Fruit fly (Drosophila melanogaster): Measurements from ENCODE around the gene AttD.

The AttD gene

dm6 chr3R:17630417-17630816 is 5.3 kb downstream of the AttD start, which contains the start of gene CG43175:
Gene CG43175, plus strand, starts transcription at chr3R:17630717.
- no peak for TF ChIP-seq CG8478 (optimal IDR thresholded peaks at IDR 0.05)
- TF ChIP-seq CTCF (optimal IDR thresholded peaks at IDR 0.05): no peak

DNA sequence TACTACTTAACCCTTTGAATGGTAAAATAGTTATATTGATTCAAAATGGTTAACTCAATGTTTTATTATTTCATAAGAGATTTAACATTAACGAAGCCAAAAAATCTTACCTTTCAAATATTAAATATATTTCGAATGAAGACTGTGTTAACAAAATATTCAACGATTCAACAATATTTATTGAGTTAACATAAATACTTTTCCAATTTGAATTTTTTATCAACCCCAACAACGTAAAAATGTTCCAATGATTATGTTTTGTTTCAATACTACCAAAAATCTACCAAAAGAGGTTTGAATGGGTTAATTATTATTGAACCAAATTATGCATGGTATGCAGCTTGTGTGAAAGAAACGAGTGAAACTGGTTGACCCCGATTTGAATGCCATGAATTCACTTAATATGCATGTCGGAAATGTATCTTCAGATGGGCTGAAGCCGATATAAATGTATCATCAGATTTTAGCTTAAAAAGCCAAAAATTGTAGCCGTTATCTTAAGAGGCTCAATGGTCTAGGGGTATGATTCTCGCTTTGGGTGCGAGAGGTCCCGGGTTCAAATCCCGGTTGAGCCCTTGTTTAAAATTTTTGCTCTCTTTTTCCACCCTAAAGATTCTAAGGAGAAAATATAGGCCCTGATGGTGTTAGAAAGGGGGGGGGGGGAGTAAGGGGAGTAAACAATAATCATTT is 6.3 kb downstream of the AttD start:
- TF ChIP-seq CTCF (optimal IDR thresholded peaks at IDR 0.05) (no peak), CG8478 (optimal IDR thresholded peaks at IDR 0.05) (no peak)

DNA sequence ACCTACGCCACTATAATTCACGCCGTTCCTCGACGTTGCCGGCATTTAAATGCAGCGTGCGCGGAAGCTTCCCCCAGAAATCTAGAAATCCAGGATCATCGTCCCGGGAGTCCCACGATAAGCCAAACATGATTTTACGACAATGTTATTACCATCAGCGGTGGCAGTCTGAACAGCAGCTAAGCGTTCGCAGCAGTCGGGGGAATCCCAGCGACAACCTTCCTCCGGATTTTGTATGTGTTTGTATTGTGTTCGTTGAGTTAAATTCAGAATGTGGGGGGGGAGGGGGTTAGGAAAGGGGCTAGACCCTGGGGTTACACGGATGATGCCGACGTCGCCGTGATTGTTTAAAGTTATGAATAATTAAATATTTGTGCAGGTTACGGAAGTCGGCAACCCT is 19.0 kb downstream of the AttD start:
- TF ChIP-seq CG8478 (optimal IDR thresholded peaks at IDR 0.05) (no peak), CTCF (optimal IDR thresholded peaks at IDR 0.05) (no peak)

dm6 chr3R:17645239-17645638 is 20.2 kb downstream of the AttD start:
- no peak for TF ChIP-seq CG8478 (optimal IDR thresholded peaks at IDR 0.05)
- TF ChIP-seq CTCF (optimal IDR thresholded peaks at IDR 0.05): no peak

DNA sequence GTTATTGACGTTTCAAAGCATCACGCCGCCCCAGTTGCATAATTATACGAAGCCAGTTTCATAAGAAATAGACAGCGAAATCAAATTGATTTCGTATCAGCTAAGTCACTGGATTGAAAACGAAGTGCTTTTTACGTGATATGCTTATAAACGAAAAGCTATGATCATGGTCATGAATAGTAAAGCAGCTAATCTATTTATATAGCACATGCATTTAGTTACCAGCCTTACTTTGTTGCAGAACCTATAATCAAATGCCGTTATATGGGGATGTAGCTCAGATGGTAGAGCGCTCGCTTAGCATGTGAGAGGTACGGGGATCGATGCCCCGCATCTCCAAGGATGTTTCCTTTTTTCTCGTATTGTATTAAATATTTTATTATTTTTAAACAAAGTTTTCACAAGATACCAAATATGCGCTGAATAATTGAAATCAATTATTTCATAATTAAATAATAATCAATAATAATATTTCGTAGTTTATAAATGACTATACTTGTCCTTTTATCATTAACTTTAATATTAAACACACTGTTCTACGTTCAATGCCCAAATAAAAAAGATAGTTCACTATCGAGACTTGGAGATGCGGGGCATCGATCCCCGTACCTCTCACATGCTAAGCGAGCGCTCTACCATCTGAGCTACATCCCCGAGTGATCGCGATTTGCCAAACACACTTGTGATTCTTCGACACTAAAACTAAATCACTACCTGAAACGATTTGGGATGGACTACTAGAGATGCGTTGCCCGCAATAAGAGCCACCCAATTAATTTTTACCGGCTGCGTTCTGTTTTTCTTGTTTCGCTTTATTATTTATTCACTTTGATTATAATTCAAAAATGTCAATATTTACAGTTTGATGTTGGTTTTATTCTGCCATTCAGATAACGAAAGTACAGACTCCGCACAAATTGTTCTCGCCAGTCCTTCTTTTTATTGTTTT is 21.3 kb downstream of the AttD start:
- no peak for TF ChIP-seq CTCF (optimal IDR thresholded peaks at IDR 0.05)
- no peak for TF ChIP-seq CG8478 (optimal IDR thresholded peaks at IDR 0.05)

DNA sequence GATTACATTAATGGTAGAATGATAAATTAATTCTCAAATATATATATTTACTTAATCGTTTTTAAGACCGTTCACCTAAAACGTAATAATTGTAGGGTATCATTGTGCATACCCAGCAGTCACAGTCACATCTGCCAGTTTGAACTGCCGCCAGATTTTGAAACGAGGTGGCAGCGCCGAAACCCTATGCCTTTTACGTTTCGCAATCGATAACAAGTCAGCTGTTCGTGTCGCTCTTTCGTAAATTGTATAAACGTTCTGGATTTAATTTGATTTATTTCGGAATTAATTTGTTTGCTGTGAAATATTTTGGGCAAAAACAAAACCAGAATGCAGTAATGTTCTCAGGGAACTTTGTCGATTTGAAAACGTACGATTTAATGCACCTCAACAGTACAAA is 22.4 kb downstream of the AttD start, which contains the start of gene CG14322:
Gene CG14322 (plus strand): TSS at position 236 of the 400 bp plus-strand sequence.
- TF ChIP-seq CG8478 (optimal IDR thresholded peaks at IDR 0.05) (no peak), CTCF (optimal IDR thresholded peaks at IDR 0.05) (no peak)

DNA sequence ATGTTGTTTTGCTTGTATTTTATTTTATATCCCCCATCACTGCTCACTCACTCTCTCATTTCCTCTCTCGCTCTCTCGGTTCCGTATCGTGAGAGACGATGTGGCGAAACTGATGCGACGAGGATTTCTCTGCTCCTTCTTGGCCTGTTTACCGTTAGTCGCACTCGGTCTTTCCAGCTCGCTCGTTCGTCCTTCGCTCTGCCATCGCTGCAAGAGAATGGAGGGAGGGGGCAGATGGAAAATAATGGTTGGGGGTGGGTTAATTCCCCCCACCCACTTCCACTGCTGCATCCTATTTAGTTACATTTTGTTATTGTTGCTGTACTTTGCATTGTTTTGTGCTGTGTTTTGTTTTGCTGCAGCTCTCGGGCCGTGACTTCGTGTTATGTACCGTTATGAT is 28.8 kb downstream of the AttD start:
- no peak for TF ChIP-seq CG8478 (optimal IDR thresholded peaks at IDR 0.05)
- no peak for TF ChIP-seq CTCF (optimal IDR thresholded peaks at IDR 0.05)

- TF ChIP-seq CG8478 (optimal IDR thresholded peaks at IDR 0.05): no peak
- no peak for TF ChIP-seq CTCF (optimal IDR thresholded peaks at IDR 0.05)
These were observed 30.0 kb downstream of the AttD start for dm6 chr3R:17655040-17655439.

- no peak for TF ChIP-seq CG8478 (optimal IDR thresholded peaks at IDR 0.05)
- TF ChIP-seq CTCF (optimal IDR thresholded peaks at IDR 0.05): no peak
These were observed 31.9 kb downstream of the AttD start for dm6 chr3R:17656923-17657322.

- TF ChIP-seq CTCF (optimal IDR thresholded peaks at IDR 0.05) (no peak), CG8478 (optimal IDR thresholded peaks at IDR 0.05) (no peak)
These were observed 41.2 kb downstream of the AttD start for dm6 chr3R:17666061-17666796.

DNA sequence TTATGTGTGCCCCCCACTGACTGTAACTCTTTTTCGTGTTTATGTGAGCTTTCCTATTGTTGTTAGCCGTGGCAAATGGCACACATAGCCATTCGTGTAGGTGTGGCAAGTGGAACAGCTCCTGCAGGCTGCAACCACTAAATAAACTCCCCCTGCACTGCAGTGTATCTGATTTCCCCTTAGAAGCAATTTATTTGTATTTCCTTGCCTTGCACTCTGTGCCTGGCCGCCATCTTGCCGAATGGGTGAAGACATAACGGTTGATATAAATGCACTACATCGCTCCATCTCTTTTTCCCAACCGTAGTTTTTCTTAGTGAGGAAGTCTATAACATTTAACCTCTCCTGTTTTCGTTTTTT is 41.7 kb downstream of the AttD start:
- TF ChIP-seq CTCF (optimal IDR thresholded peaks at IDR 0.05) (no peak), CG8478 (optimal IDR thresholded peaks at IDR 0.05) (no peak)

dm6 chr3R:17667279-17667678 is 42.2 kb downstream of the AttD start, which contains the start of gene CG45045:
Gene CG45045, plus strand, starts transcription at chr3R:17667572.
- TF ChIP-seq CTCF (optimal IDR thresholded peaks at IDR 0.05) (no peak), CG8478 (optimal IDR thresholded peaks at IDR 0.05) (no peak)

DNA sequence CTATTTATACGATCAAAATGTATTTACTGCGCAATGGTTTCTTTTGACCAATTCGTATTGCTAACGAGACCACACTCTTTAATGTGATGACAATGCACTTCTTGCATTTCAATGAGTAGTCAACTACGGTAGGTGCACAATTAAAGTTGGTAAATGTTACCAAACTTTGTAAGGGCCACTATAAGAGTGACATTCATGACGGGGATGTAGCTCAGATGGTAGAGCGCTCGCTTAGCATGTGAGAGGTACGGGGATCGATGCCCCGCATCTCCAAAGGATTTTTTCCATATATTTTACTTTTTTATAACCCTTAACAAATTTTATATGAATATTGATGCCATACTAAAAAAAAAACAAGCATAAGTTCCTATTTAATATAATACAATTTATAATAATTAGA is 42.9 kb downstream of the AttD start:
- TF ChIP-seq CG8478 (optimal IDR thresholded peaks at IDR 0.05): no peak
- no peak for TF ChIP-seq CTCF (optimal IDR thresholded peaks at IDR 0.05)

DNA sequence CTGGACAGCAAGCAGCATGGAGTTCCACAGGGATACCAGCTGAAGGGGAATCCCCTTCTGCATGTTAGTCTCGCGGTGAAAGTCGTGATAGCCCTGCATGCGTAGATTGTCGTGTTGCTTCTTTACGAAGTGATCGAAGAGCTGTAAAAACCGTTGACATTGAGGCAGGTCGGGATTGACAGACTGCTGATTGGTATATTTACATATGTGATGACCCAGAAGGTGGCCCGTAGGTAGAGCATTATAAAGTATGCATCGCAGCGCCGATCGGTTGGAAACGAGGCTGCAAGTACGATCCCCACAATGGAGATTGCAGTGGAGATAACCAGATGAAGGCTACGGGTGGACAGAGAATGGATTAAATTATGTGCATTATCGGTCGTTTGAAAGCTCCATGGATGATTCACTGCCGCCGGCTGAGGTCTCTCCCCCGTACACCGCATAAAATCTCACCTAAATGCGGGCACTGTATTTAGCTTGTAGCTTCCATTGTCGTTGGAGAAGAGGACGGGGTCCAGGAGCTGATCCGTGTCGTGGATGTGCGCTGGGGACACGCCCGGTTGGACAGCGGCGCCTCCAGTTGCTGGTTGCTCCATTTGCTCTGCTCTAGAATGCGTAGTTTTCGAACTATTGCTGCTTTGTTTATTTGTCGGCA is 45.3 kb downstream of the AttD start:
- TF ChIP-seq CG8478 (optimal IDR thresholded peaks at IDR 0.05) (no peak), CTCF (optimal IDR thresholded peaks at IDR 0.05) (no peak)

DNA sequence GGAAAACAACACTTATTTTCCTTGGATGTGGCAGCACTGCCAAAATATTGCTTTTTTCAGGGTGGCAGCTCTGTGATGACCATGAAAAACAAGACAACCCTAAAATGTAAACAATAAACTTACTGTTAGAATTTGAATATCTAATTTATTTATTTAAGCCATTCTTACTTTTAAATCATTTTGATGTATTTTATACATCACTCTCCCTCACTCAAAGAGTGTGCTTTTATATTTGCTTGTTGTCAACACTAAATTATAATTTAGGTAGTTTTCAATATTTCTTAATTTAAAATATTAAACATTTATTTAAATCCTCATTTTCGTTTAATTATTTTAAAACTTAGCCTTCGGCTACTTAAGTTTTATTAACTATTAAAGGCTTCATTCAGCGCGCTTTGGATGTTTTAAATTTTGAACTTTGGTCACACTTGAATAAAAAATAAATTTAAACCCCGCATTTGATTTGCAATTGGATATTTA is 45.8 kb downstream of the AttD start, which contains the start of the genes CG7523 and Mps1:
Gene CG7523 (minus strand): TSS at position 39 of the 480 bp plus-strand sequence.
Gene Mps1 (plus strand): TSS at position 415 of the 480 bp plus-strand sequence.
- TF ChIP-seq CG8478 (optimal IDR thresholded peaks at IDR 0.05) (no peak), CTCF (optimal IDR thresholded peaks at IDR 0.05) (peak in 1 of 2 experiments; percentile 26)

Data from S2 (cell line).